Fruit fly (Drosophila melanogaster): ENCODE measurements around the gene Fhos.

dm6 chr3L:8772998-8773684 is 19.7 kb downstream of the Fhos start:
- TF ChIP-seq dsf (GFP tag; optimal IDR thresholded peaks at IDR 0.05; ENCODE audit: borderline replicate concordance) (no peak), psq (GFP tag; optimal IDR thresholded peaks at IDR 0.05) (no peak), usp (GFP tag; optimal IDR thresholded peaks at IDR 0.05) (no peak)

Data from whole organism, wandering third instar larva.